Worm (Caenorhabditis elegans): ENCODE measurements around the gene drr-2.

drr-2 gene

DNA sequence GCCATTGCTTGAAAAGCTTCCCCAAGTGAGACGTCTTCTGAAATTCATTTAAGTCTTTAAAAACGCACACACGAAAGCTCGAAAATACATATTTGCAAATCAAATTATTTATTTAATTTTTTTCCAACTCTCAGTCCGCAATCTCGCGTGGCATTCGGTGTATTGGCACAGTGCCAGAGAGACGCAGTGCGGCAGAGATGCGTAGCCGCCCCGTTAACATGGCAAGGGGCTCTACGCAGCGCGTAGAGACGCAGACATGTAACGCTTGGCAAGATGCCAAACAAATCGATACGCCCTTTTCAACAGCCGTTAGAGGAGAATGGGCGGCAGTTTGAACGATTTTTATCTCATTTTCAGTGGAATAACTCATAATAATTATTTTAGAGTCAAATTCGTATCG is at the start of gene drr-2, which contains the start of gene set-16:
TSS of gene drr-2 (minus strand) at position 37 of the 400 bp plus-strand sequence.
TSS of gene set-16 (plus strand) at position 383 of the 400 bp plus-strand sequence.
- TF ChIP-seq W03F9.2 (tag; optimal IDR thresholded peaks at IDR 0.05) (peak; percentile 98), him-1 (tag; optimal IDR thresholded peaks at IDR 0.05) (peak; percentile 96), dao-5 (tag; optimal IDR thresholded peaks at IDR 0.05) (peak; percentile 68)

DNA sequence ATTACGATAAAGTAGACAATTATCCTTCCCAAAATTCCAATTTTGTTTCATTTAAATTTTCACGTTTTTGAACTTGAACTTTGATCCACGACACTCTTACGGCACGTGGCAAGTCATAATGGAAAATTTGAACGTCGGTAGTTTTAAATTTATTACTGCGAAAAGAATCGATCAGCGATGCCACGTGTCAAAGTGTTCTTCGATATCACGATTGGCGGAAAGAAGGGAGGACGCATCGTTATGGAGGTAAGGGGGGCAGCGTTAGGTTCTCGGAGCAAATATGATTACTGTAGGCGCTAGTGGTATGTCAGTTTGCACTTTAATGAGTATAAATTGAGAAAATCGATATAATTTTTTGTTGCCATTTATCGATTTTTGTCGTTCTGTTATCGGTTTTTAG is 49.2 kb upstream of the drr-2 start, which contains the start of gene cyn-2:
TSS of gene cyn-2 (plus strand) at position 114 of the 400 bp plus-strand sequence.
- TF ChIP-seq dao-5 (tag; optimal IDR thresholded peaks at IDR 0.05) (no peak), him-1 (tag; optimal IDR thresholded peaks at IDR 0.05) (no peak), W03F9.2 (tag; optimal IDR thresholded peaks at IDR 0.05) (no peak)

DNA sequence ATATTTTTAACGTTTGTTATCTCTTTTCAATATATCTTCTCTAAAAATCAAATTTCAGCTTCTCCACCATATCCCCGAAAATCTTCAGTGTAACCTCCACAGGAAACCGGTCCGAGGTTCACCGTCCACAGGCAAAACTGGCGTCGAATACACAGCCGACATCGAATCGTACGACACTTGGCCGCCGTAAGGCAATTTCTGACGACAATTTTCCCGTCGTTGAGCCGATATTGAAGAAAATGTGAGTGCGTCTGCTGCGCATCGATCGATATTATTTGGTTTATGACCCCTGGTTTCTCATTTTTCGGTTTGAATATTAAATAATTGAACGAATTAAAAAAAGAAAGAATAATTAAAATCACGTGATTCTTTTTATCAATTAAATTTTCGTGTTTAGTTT is 43.8 kb upstream of the drr-2 start, which contains the start of gene cul-2:
TSS of gene cul-2 (plus strand) at position 59 of the 400 bp plus-strand sequence.
- TF ChIP-seq him-1 (tag; optimal IDR thresholded peaks at IDR 0.05) (no peak), dao-5 (tag; optimal IDR thresholded peaks at IDR 0.05) (no peak), W03F9.2 (tag; optimal IDR thresholded peaks at IDR 0.05) (no peak)

DNA sequence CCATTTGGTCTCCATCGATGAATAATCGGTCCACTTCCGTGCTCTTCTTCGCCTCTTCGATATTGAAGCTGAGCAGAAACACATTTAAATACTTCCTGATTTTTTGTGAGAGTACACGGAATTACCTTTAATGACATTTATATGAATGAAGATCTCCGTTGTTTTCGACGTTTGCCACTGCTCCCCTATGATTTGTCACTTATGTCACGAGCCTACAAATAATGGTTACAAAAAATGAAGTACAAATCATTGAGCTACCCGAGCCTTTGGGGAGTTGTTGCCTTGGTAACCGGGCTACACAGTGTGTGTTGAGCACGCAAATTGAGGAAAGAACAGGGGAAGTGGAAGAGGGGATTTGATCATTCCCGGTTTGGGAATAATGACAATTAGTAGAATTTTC is 42.9 kb upstream of the drr-2 start, which contains the start of gene dyf-2:
TSS of gene dyf-2 (minus strand) at position 137 of the 400 bp plus-strand sequence.
- TF ChIP-seq W03F9.2 (tag; optimal IDR thresholded peaks at IDR 0.05) (no peak), dao-5 (tag; optimal IDR thresholded peaks at IDR 0.05) (no peak), him-1 (tag; optimal IDR thresholded peaks at IDR 0.05) (no peak)

DNA sequence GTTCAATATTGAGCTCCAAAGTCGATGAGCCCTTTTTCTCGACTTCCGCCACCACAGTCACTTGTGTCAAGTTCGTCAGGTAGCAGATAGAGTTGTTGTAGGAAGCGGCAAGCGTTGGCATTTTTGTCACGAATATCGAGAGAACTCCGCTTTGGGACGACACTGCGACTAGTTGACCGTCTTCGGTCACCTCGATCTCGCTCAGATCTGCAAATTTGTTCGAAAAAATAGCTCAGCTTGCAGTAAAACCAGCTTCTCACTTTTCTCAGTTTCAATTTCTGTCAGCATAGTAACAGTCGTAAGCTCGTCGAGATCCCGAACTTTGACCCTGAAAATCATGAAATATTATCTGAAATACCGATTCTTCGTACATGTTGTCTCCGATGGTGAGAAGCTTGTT is 40.9 kb upstream of the drr-2 start:
- TF ChIP-seq W03F9.2 (tag; optimal IDR thresholded peaks at IDR 0.05) (no peak), dao-5 (tag; optimal IDR thresholded peaks at IDR 0.05) (no peak), him-1 (tag; optimal IDR thresholded peaks at IDR 0.05) (no peak)

DNA sequence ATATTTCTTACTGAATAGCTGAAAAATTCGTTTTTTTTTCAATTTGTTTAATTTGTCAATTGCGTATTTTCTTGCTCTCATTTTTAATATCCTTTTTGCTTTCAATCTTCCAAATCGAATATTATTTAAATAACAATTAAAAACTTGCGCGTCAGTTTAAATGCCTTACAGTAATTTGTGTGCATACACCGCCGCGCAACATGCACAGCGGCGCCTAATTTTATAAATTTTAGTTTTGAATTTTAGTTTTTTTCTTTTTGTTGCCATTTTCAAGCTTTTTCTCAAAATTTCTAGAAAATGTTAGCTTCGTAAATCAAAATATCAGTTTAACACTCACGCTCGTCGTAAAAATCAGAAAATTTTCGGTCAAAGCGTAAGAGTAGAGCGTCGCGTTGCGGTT is 39.9 kb upstream of the drr-2 start:
- TF ChIP-seq him-1 (tag; optimal IDR thresholded peaks at IDR 0.05) (no peak), dao-5 (tag; optimal IDR thresholded peaks at IDR 0.05) (no peak), W03F9.2 (tag; optimal IDR thresholded peaks at IDR 0.05) (no peak)

DNA sequence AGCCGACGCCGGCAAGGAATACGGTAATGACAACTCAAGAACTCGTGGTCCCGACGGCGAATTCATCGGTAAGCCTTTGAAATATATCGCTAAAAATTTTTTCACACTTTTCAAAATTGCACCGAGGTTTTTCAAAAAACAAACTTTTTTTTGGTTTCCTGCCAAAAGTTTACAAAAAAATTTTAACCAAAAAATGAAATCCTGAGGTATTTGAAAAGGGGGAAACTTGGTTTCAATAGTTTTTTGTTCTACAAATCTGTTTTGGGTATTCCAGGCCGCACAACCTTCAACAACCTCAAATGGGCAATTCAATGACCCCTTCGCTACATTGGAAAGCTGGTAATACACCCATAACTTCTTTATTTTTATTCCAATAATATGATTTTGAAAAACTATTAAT is 38.6 kb upstream of the drr-2 start:
- TF ChIP-seq W03F9.2 (tag; optimal IDR thresholded peaks at IDR 0.05) (no peak), him-1 (tag; optimal IDR thresholded peaks at IDR 0.05) (no peak), dao-5 (tag; optimal IDR thresholded peaks at IDR 0.05) (no peak)

DNA sequence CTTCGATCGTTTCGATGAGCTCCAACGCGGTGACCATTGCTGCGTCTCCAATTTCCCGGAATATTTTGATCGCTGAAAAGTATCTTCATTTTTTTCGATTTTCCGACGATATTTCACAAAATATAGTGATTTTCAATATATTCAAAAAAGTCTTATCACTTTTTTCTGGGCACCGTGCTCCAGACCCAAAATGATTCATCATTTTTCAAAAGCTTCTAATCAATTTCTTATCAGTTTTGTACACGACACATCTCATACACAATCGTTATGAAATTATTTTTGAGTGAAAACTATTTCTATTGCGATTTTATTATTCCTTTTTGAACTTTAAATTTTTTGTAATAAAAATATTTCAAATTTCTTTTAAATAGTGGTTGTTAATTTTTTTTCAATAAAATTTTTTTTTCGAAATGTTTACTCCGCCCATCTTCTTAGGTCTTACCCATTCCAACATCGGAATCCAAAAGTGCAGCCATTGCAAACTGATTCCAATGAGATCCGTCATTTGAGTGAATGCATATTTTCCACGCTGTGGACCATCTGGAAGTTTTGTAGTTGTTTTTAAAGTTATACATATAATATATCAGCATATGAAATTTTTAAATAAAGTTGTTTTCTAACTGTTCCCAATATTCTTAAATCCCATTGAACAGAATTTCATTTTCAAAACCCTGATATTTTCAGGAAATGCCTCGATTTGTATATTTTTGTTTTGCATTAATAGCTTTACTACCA is 35.6 kb upstream of the drr-2 start, which contains the start of gene sid-2:
TSS of gene sid-2 (plus strand) at position 685 of the 735 bp plus-strand sequence.
- no peak for TF ChIP-seq him-1 (tag; optimal IDR thresholded peaks at IDR 0.05)
- TF ChIP-seq dao-5 (tag; optimal IDR thresholded peaks at IDR 0.05), result no peak
- TF ChIP-seq W03F9.2 (tag; optimal IDR thresholded peaks at IDR 0.05), result no peak

DNA sequence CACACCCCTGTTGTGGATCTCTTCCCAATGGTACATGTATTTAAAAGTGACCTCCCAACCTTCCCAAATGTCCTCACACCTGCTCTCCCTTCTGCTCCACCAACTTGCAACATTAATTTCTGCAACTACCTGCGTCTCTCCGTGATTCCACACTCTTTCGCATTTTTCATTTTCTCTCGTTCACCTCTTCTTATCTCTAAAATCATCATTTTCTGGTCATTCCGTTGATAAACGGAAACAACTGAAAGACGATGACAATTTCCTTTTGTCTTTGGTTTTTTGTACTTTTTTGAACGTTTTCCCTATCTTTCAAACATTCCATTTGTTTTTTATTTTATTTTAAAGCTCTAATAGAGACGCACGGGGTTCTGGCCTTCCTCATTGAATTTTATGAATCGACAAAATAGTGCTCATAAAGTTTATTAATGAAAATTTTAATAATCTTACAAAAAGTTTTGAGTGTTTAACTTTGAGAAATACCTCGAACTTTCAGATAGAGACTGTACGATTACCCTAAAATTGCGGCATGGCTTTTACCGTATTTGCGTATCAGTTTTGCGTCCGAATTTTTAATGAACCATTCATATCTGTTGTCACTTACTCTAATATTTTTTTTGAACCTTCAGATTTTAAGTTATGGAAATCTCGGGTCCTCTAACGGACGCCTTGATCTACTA is 29.4 kb upstream of the drr-2 start, which contains the start of gene aqp-11:
TSS of gene aqp-11 (plus strand) at position 627 of the 677 bp plus-strand sequence.
- TF ChIP-seq W03F9.2 (tag; optimal IDR thresholded peaks at IDR 0.05) (no peak), him-1 (tag; optimal IDR thresholded peaks at IDR 0.05) (no peak), dao-5 (tag; optimal IDR thresholded peaks at IDR 0.05) (no peak)

DNA sequence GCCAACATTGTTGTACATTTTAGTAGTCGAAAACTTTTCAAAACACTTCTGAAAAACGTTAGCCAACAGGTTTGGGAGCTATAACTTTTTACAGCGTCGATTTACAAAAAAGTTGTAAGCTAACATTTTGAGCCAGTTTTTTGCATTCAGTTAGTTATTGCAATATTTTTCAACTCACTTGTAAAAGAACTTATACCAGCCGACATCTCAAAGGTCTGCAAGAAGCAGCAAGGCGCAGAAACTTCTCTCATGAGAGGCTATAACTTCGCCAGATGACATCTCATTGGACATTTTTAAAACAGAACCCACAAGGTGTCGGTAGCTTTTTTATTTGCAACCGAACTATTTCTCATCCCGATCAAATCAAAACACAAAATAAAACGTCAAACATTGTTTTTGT is 26.1 kb upstream of the drr-2 start:
- TF ChIP-seq W03F9.2 (tag; optimal IDR thresholded peaks at IDR 0.05) (no peak), dao-5 (tag; optimal IDR thresholded peaks at IDR 0.05) (no peak), him-1 (tag; optimal IDR thresholded peaks at IDR 0.05) (no peak)

DNA sequence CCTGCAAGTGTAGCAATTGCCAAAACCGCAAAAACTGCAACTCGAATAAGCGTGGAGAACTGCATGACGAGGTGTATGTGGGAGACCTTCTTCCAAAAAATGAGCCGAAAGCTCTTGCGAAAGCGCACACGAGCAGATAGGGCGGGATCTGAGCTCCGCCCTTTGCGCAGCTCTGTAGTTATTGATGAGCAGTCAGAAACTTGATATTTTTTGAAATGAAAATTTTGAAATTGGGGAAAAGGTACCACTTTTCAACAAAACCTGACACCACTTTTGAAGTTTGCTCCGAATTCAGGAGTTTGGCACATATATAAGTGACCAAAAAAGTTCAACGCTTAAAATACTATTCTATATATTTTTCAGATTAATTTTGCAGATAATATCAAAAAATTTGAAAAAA is 24.4 kb upstream of the drr-2 start, which contains the start of gene flp-15:
TSS of gene flp-15 (minus strand) at position 101 of the 400 bp plus-strand sequence.
- no peak for TF ChIP-seq him-1 (tag; optimal IDR thresholded peaks at IDR 0.05)
- no peak for TF ChIP-seq W03F9.2 (tag; optimal IDR thresholded peaks at IDR 0.05)

DNA sequence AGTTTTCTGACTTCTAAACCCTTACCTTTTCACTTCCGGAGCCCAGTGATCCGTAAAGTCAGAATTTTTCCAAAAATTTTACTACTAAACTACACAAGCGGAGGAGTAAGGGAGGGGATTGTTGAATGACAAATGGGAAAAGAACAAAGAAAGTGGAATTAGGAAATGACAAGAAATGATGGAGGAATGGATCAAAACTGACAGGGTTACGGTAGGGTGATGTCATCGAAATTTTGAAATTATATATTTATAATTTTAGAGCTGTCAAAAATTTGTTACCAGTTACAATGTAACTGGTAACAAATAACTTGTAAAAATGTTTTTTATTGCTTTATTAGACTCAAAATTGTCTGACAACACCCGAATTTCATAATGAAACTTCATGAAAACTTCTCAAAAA is 23.0 kb upstream of the drr-2 start:
- TF ChIP-seq dao-5 (tag; optimal IDR thresholded peaks at IDR 0.05) (no peak), W03F9.2 (tag; optimal IDR thresholded peaks at IDR 0.05) (no peak), him-1 (tag; optimal IDR thresholded peaks at IDR 0.05) (no peak)

DNA sequence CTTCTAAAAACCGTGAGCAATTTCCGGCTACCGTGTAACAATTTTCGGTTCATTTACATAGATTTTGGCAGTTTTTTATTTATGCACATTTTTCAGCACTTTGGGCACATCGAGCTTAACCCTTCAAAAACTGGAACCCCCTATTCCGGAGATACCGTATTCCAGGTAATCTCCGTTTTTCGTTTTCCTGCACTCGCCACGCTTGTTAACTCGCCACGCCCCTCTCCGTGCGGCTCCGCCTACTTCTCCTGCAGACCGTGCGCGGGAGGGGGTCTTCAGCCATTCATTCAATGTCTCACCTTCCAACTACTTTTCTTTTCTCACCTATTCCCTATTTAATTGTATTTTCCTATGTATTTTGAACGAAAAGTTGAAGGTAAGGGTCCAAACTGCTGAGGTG is 16.8 kb upstream of the drr-2 start:
- TF ChIP-seq dao-5 (tag; optimal IDR thresholded peaks at IDR 0.05), result no peak
- no peak for TF ChIP-seq W03F9.2 (tag; optimal IDR thresholded peaks at IDR 0.05)
- TF ChIP-seq him-1 (tag; optimal IDR thresholded peaks at IDR 0.05), result no peak

DNA sequence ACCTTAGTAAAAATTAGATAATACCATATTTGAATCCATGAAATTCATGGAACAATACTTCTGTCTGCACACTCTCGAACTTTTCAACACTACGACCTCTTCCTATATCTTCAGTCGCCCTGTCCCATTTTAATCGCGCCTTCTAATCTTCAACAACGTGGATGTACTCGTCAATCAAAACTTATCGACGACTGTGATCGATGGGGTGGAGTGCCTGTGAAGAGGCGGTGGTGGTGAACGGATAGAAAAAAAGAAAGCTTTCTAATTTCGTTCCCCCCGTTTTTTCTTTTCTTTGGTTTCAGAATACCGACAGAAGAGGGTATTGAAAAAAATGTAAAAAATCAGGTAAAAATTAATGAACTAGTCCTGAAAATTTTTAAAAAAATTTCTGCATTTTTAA is 15.7 kb upstream of the drr-2 start:
- TF ChIP-seq him-1 (tag; optimal IDR thresholded peaks at IDR 0.05) (no peak), dao-5 (tag; optimal IDR thresholded peaks at IDR 0.05) (no peak), W03F9.2 (tag; optimal IDR thresholded peaks at IDR 0.05) (no peak)

Data from whole organism, L4/young adult.